8 worm cellular contexts compared by ENCODE assay signal in the genomic region with DNA sequence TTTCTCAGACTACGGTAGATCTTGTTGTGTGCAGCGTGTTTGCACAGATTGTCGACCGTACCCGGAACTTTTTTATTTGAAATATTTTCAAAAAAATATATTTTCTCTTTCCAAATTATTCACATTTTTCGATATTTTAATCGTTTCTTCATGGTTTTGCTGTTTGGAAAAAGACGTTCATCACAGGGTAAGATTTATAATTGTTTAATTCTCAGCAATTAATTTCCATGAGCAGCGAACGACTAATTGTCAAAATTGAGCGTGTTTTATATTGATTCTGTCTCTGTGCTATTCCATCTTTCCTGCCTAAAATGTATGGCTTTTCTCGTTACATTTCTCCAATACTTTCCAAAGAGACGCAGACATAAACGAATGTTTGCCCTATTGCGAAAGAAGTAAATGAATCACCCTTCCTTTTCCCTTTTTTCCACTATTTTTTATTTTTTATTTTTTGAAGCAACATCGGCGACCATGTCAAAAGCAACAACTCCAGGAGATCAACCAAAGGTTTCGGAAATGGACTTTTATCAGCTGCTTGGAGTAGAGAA.
TF ChIP-seq lines count a peak whose summit lies in the region.

A gene (plus strand): TSS at position 51 of the 548 bp plus-strand sequence.

TF ChIP-seq in whole organism, L1 larva, 84 proteins besides CTCF, POLR2A, EP300 and RAD21 (continues in another document):
- TF ChIP-seq C16A3.4 (tag; optimal IDR thresholded peaks at IDR 0.05; lab: Kevin White, UChicago): no peak
- no peak for TF ChIP-seq egl-13 (tag; optimal IDR thresholded peaks at IDR 0.05; lab: Kevin White, UChicago)
- TF ChIP-seq ceh-82 (tag; optimal IDR thresholded peaks at IDR 0.05; lab: Kevin White, UChicago): peak; percentile 12 to 73 (median 14)
- TF ChIP-seq nhr-47 (tag; optimal IDR thresholded peaks at IDR 0.05; lab: Kevin White, UChicago): peak; percentile 8
- no peak for TF ChIP-seq elt-3 (tag; optimal IDR thresholded peaks at IDR 0.05; lab: Kevin White, UChicago)
- TF ChIP-seq mep-1 (tag; optimal IDR thresholded peaks at IDR 0.05; lab: Kevin White, UChicago): peak; percentile 60
- TF ChIP-seq pag-3 (tag; optimal IDR thresholded peaks at IDR 0.05; lab: Kevin White, UChicago; ENCODE audit: borderline replicate concordance, insufficient read depth): no peak
- no peak for TF ChIP-seq ceh-90 (tag; optimal IDR thresholded peaks at IDR 0.05; lab: Kevin White, UChicago)
- TF ChIP-seq mab-9 (GFP tag; IDR thresholded peaks at IDR 0.05; lab: Robert Waterston, UW): no peak
- TF ChIP-seq sup-37 (GFP tag; optimal IDR thresholded peaks at IDR 0.05; lab: Kevin White, UChicago): no peak

TF ChIP-seq in whole organism, L2 larva, 48 proteins besides CTCF, POLR2A, EP300 and RAD21 (continues in another document):
- TF ChIP-seq lin-13 (GFP tag; optimal IDR thresholded peaks at IDR 0.05; lab: Kevin White, UChicago) (peak; percentile 29), nhr-129 (tag; optimal IDR thresholded peaks at IDR 0.05; lab: Kevin White, UChicago) (peak; percentile 66), unc-62 (GFP tag; optimal IDR thresholded peaks at IDR 0.05; lab: Kevin White, UChicago) (no peak), R02D3.7 (tag; optimal IDR thresholded peaks at IDR 0.05; lab: Kevin White, UChicago) (no peak), crh-2 (tag; optimal IDR thresholded peaks at IDR 0.05; lab: Kevin White, UChicago) (peak; percentile 74), sma-9 (GFP tag; optimal IDR thresholded peaks at IDR 0.05; lab: Kevin White, UChicago) (peak; percentile 12), sma-9 (tag; optimal IDR thresholded peaks at IDR 0.05; lab: Kevin White, UChicago) (no peak), lin-39 (tag; optimal IDR thresholded peaks at IDR 0.05; lab: Kevin White, UChicago) (no peak), mab-5 (tag; optimal IDR thresholded peaks at IDR 0.05; lab: Kevin White, UChicago) (peak; percentile 16), unc-55 (GFP tag; optimal IDR thresholded peaks at IDR 0.05; lab: Kevin White, UChicago) (peak; percentile 94), ZK546.5 (tag; optimal IDR thresholded peaks at IDR 0.05; lab: Kevin White, UChicago) (no peak)

TF ChIP-seq in whole organism, L3 larva, 47 proteins besides CTCF, POLR2A, EP300 and RAD21 (continues in another document):
- TF ChIP-seq nhr-25 (tag; optimal IDR thresholded peaks at IDR 0.05; lab: Kevin White, UChicago) (peak; percentile 8), pha-4 (tag; optimal IDR thresholded peaks at IDR 0.05; lab: Kevin White, UChicago) (peak; percentile 88), pqm-1 (tag; optimal IDR thresholded peaks at IDR 0.05; lab: Kevin White, UChicago) (peak; percentile 30), lin-39 (tag; optimal IDR thresholded peaks at IDR 0.05; lab: Kevin White, UChicago) (peak; percentile 33), jun-1 (tag; optimal IDR thresholded peaks at IDR 0.05; lab: Kevin White, UChicago) (peak; percentile 56), ceh-9 (tag; optimal IDR thresholded peaks at IDR 0.05; lab: Kevin White, UChicago) (no peak), nhr-76 (tag; optimal IDR thresholded peaks at IDR 0.05; lab: Kevin White, UChicago) (no peak), nhr-67 (tag; optimal IDR thresholded peaks at IDR 0.05; lab: Kevin White, UChicago) (no peak), nfya-1 (tag; optimal IDR thresholded peaks at IDR 0.05; lab: Kevin White, UChicago; ENCODE audit: insufficient read depth) (peak; percentile 69), lin-15B (tag; optimal IDR thresholded peaks at IDR 0.05; lab: Kevin White, UChicago) (peak; percentile 40), hmg-11 (tag; optimal IDR thresholded peaks at IDR 0.05; lab: Kevin White, UChicago) (peak; percentile 43)

TF ChIP-seq in whole organism, L4 larva, 104 proteins besides CTCF, POLR2A, EP300 and RAD21 (continues in another document):
- TF ChIP-seq nhr-10 (tag; optimal IDR thresholded peaks at IDR 0.05; lab: Kevin White, UChicago): no peak
- no peak for TF ChIP-seq ztf-11 (tag; optimal IDR thresholded peaks at IDR 0.05; lab: Kevin White, UChicago)
- peak; percentile 60 for TF ChIP-seq dve-1 (tag; optimal IDR thresholded peaks at IDR 0.05; lab: Kevin White, UChicago; ENCODE audit: insufficient read depth)
- TF ChIP-seq lin-29 (GFP tag; IDR thresholded peaks at IDR 0.05; lab: Robert Waterston, UW): no peak
- TF ChIP-seq nhr-6 (tag; optimal IDR thresholded peaks at IDR 0.05; lab: Kevin White, UChicago): peak; percentile 79
- peak; percentile 1 for TF ChIP-seq dpl-1 (GFP tag; optimal IDR thresholded peaks at IDR 0.05; lab: Kevin White, UChicago)
- TF ChIP-seq lsy-2 (tag; optimal IDR thresholded peaks at IDR 0.05; lab: Kevin White, UChicago): peak in 1 of 2 experiments; percentile 71
- no peak for TF ChIP-seq ZK337.2 (GFP tag; IDR thresholded peaks at IDR 0.05; lab: Robert Waterston, UW)
- peak; percentile 68 for TF ChIP-seq mes-2 (tag; optimal IDR thresholded peaks at IDR 0.05; lab: Kevin White, UChicago; ENCODE audit: poor library complexity, severe bottlenecking)
- TF ChIP-seq mep-1 (tag; optimal IDR thresholded peaks at IDR 0.05; lab: Kevin White, UChicago): peak; percentile 49

TF ChIP-seq in whole organism, early embryonic, 17 proteins besides CTCF, POLR2A, EP300 and RAD21:
- TF ChIP-seq scrt-1 (GFP tag; IDR thresholded peaks at IDR 0.05; lab: Robert Waterston, UW): no peak
- TF ChIP-seq F13C5.2 (tag; optimal IDR thresholded peaks at IDR 0.05; lab: Kevin White, UChicago): peak; percentile 9

TF ChIP-seq in whole organism, late embryonic, 69 proteins besides CTCF, POLR2A, EP300 and RAD21:
- TF ChIP-seq ceh-31 (tag; optimal IDR thresholded peaks at IDR 0.05; lab: Kevin White, UChicago): peak; percentile 52
- TF ChIP-seq unc-42 (tag; optimal IDR thresholded peaks at IDR 0.05; lab: Kevin White, UChicago): peak; percentile 58
- peak; percentile 26 for TF ChIP-seq unc-55 (GFP tag; optimal IDR thresholded peaks at IDR 0.05; lab: Kevin White, UChicago)
- TF ChIP-seq ceh-48 (tag; optimal IDR thresholded peaks at IDR 0.05; lab: Kevin White, UChicago): peak; percentile 61
- peak; percentile 4 for TF ChIP-seq nfya-1 (tag; optimal IDR thresholded peaks at IDR 0.05; lab: Kevin White, UChicago)
- no peak for TF ChIP-seq rnt-1 (tag; optimal IDR thresholded peaks at IDR 0.05; lab: Kevin White, UChicago)
TF ChIP-seq in whole organism, late embryonic: peak in this region for 5.

TF ChIP-seq in whole organism, mixed stage, embryonic, 35 proteins besides CTCF, POLR2A, EP300 and RAD21:
- no peak for TF ChIP-seq tbx-8 (GFP tag; optimal IDR thresholded peaks at IDR 0.05; lab: Kevin White, UChicago)
- TF ChIP-seq sptf-1 (tag; optimal IDR thresholded peaks at IDR 0.05; lab: Kevin White, UChicago): no peak
- TF ChIP-seq lin-13 (tag; optimal IDR thresholded peaks at IDR 0.05; lab: Kevin White, UChicago): no peak
- TF ChIP-seq mep-1 (tag; optimal IDR thresholded peaks at IDR 0.05; lab: Kevin White, UChicago): peak; percentile 19
- TF ChIP-seq unc-39 (tag; optimal IDR thresholded peaks at IDR 0.05; lab: Kevin White, UChicago): no peak
- TF ChIP-seq ztf-11 (tag; optimal IDR thresholded peaks at IDR 0.05; lab: Kevin White, UChicago): no peak
- TF ChIP-seq nhr-237 (tag; optimal IDR thresholded peaks at IDR 0.05; lab: Kevin White, UChicago): peak; percentile 1
- no peak for TF ChIP-seq nhr-28 (tag; optimal IDR thresholded peaks at IDR 0.05; lab: Kevin White, UChicago)
- peak; percentile 11 for TF ChIP-seq lsy-2 (tag; optimal IDR thresholded peaks at IDR 0.05; lab: Kevin White, UChicago)
- TF ChIP-seq M03D4.4 (tag; optimal IDR thresholded peaks at IDR 0.05; lab: Kevin White, UChicago): no peak
- no peak for TF ChIP-seq lin-32 (GFP tag; optimal IDR thresholded peaks at IDR 0.05; lab: Kevin White, UChicago)
- peak; percentile 83 for TF ChIP-seq ces-1 (GFP tag; optimal IDR thresholded peaks at IDR 0.05; lab: Kevin White, UChicago)
- no peak for TF ChIP-seq flh-1 (GFP tag; optimal IDR thresholded peaks at IDR 0.05; lab: Kevin White, UChicago)
- TF ChIP-seq snpc-4 (tag; optimal IDR thresholded peaks at IDR 0.05; lab: Kevin White, UChicago): no peak

TF ChIP-seq in whole organism, young adult, 124 proteins besides CTCF, POLR2A, EP300 and RAD21:
- TF ChIP-seq cebp-1 (GFP tag; IDR thresholded peaks at IDR 0.05; lab: Robert Waterston, UW): peak; percentile 96
- TF ChIP-seq cebp-1 (tag; optimal IDR thresholded peaks at IDR 0.05; lab: Kevin White, UChicago): peak; percentile 98
- no peak for TF ChIP-seq F37B4.10 (GFP tag; IDR thresholded peaks at IDR 0.05; lab: Robert Waterston, UW)
- TF ChIP-seq sdz-38 (tag; optimal IDR thresholded peaks at IDR 0.05; lab: Kevin White, UChicago): no peak
- TF ChIP-seq ztf-25 (GFP tag; IDR thresholded peaks at IDR 0.05; lab: Robert Waterston, UW): no peak
- TF ChIP-seq lsl-1 (GFP tag; optimal IDR thresholded peaks at IDR 0.05; lab: Kevin White, UChicago): peak; percentile 85
- TF ChIP-seq unc-130 (GFP tag; optimal IDR thresholded peaks at IDR 0.05; lab: Kevin White, UChicago): no peak
- no peak for TF ChIP-seq C17E4.6 (GFP tag; IDR thresholded peaks at IDR 0.05; lab: Robert Waterston, UW)
- TF ChIP-seq nhr-80 (tag; optimal IDR thresholded peaks at IDR 0.05; lab: Kevin White, UChicago): peak; percentile 31
- no peak for TF ChIP-seq nfyb-1 (GFP tag; IDR thresholded peaks at IDR 0.05; lab: Robert Waterston, UW)
- TF ChIP-seq attf-5 (GFP tag; optimal IDR thresholded peaks at IDR 0.05; lab: Kevin White, UChicago): peak; percentile 61
- peak; percentile 24 for TF ChIP-seq snpc-1.3 (tag; optimal IDR thresholded peaks at IDR 0.05; lab: Kevin White, UChicago; ENCODE audit: insufficient read depth)
- no peak for TF ChIP-seq lin-35 (GFP tag; optimal IDR thresholded peaks at IDR 0.05; lab: Kevin White, UChicago)
- TF ChIP-seq atf-7 (tag; optimal IDR thresholded peaks at IDR 0.05; lab: Kevin White, UChicago): no peak
- no peak for TF ChIP-seq lin-26 (GFP tag; IDR thresholded peaks at IDR 0.05; lab: Robert Waterston, UW)
- TF ChIP-seq cebp-2 (GFP tag; IDR thresholded peaks at IDR 0.05; lab: Robert Waterston, UW): no peak
- TF ChIP-seq hmg-1.2 (GFP tag; IDR thresholded peaks at IDR 0.05; lab: Robert Waterston, UW): peak; percentile 23; the same call in 1 of the 2 replicates
- no peak for TF ChIP-seq Y56A3A.18 (GFP tag; IDR thresholded peaks at IDR 0.05; lab: Robert Waterston, UW)
